Fruit fly (Drosophila melanogaster) Kc167 (cell line): Measurements from ENCODE around the gene CG10232.

Source experiments
- Sin3A ChIP-seq: fragments of >200 bp; optimal IDR thresholded peaks from 2 replicates; lab custom pipeline; 2018; ENCODE audit warnings: missing external identifiers
- h ChIP-seq: fragments of >200 bp; optimal IDR thresholded peaks from 3 replicates; lab custom pipeline; 2018; ENCODE audit warnings: missing external identifiers
- psq ChIP-seq: fragments of >200 bp; optimal IDR thresholded peaks from 2 replicates; lab custom pipeline; 2017; ENCODE audit warnings: missing external identifiers

dm6 chr3R:23724843-23725506 is 3.5 kb upstream of the CG10232 start:
- TF ChIP-seq Sin3A (no peak), h (lab: Kevin White, UChicago) (no peak), psq (lab: Kevin White, UChicago) (no peak)
